Worm (Caenorhabditis elegans) whole organism, early embryonic: Measurements from ENCODE around the gene grd-4.

Source experiments
- B0310.2 ChIP-seq: sonication (generic microtip); optimal IDR thresholded peaks from 2 replicates; lab custom pipeline; 2016; ENCODE audit warnings: mild to moderate bottlenecking, missing genetic modification characterization, missing compliant biosample characterization
- F13C5.2 ChIP-seq: sonication (generic microtip); optimal IDR thresholded peaks from 2 replicates; lab custom pipeline; 2017; ENCODE audit warnings: mild to moderate bottlenecking, missing genetic modification characterization, inconsistent platforms, missing compliant biosample characterization
- aly-1 ChIP-seq: sonication (generic microtip); optimal IDR thresholded peaks from 2 replicates; lab custom pipeline; 2016; ENCODE audit warnings: missing genetic modification characterization, missing compliant biosample characterization
- ama-1 ChIP-seq: fragments of 150-350 bp; optimal IDR thresholded peaks from 2 replicates; lab custom pipeline; 2014
- ceh-13 ChIP-seq: fragments of 200-800 bp; sonication (Bioruptor generic); optimal IDR thresholded peaks from 2 replicates; lab custom pipeline; 2018; ENCODE audit warnings: mild to moderate bottlenecking, missing genetic modification characterization, missing compliant biosample characterization
- ceh-36 ChIP-seq: sonication (generic microtip); optimal IDR thresholded peaks from 2 replicates; lab custom pipeline; 2016; ENCODE audit warnings: missing genetic modification characterization, inconsistent platforms, missing compliant biosample characterization
- flt-1 ChIP-seq: fragments of 200-800 bp; sonication (Bioruptor generic); IDR thresholded peaks from 2 replicates; pipeline ENCODE4 v1.3.6; 2022; ENCODE audit warnings: missing genetic modification characterization, missing compliant biosample characterization
- hmbx-1 ChIP-seq: sonication (generic microtip); optimal IDR thresholded peaks from 2 replicates; lab custom pipeline; 2016; ENCODE audit warnings: mild to moderate bottlenecking, missing genetic modification characterization, missing compliant biosample characterization
- hmg-4 ChIP-seq: fragments of 200-800 bp; sonication (Bioruptor generic); optimal IDR thresholded peaks from 2 replicates; lab custom pipeline; 2018; ENCODE audit warnings: mild to moderate bottlenecking, missing genetic modification characterization, missing compliant biosample characterization
- hnd-1 ChIP-seq: sonication (generic microtip); optimal IDR thresholded peaks from 2 replicates; lab custom pipeline; 2016; ENCODE audit warnings: missing genetic modification characterization, missing compliant biosample characterization
- pes-1 ChIP-seq: fragments of 200-800 bp; sonication (Bioruptor generic); IDR thresholded peaks from 2 replicates; pipeline ENCODE4 v1.3.6; 2022; ENCODE audit warnings: missing genetic modification reagents, missing genetic modification characterization, missing compliant biosample characterization
- scrt-1 ChIP-seq: fragments of 200-800 bp; sonication (Bioruptor generic); IDR thresholded peaks from 2 replicates; pipeline ENCODE4 v1.3.6; 2022; ENCODE audit warnings: missing genetic modification characterization, missing compliant biosample characterization
- sea-1 ChIP-seq: fragments of 200-800 bp; sonication (Bioruptor generic); conservative IDR thresholded peaks from 2 replicates; pipeline ENCODE4 v1.3.6; 2022; ENCODE audit warnings: missing genetic modification characterization, missing compliant biosample characterization

- TF ChIP-seq B0310.2 (tag; lab: Kevin White, UChicago) (no peak), ama-1 (lab: Kevin White, UChicago) (no peak), hmg-4 (GFP tag; lab: Kevin White, UChicago) (no peak), ceh-36 (no peak), hmbx-1 (tag; lab: Kevin White, UChicago) (no peak), pes-1 (no peak), aly-1 (tag; lab: Kevin White, UChicago) (no peak), hnd-1 (no peak), flt-1 (GFP tag; lab: Robert Waterston, UW) (no peak), ceh-13 (no peak), sea-1 (GFP tag; lab: Robert Waterston, UW) (no peak), F13C5.2 (tag; lab: Kevin White, UChicago) (no peak), scrt-1 (GFP tag; lab: Robert Waterston, UW) (no peak)
Observed at ce11 chrX:8492750-8493149, 8.3 kb upstream of the grd-4 start.
